Worm (Caenorhabditis elegans) whole organism, L1 larva: Measurements from ENCODE around the gene rps-14.

Experiments used
- C04F5.9 ChIP-seq: sonication (generic microtip); optimal IDR thresholded peaks from 2 replicates; lab custom pipeline; 2016; ENCODE audit warnings: missing genetic modification characterization, missing compliant biosample characterization
- C16A3.4 ChIP-seq: fragments of 150-350 bp; optimal IDR thresholded peaks from 2 replicates; lab custom pipeline; 2014; ENCODE audit warnings: missing biosample characterization, missing genetic modification characterization
- F16B12.6 ChIP-seq: fragments of 150-350 bp; optimal IDR thresholded peaks from 2 replicates; lab custom pipeline; 2014; ENCODE audit warnings: missing biosample characterization, missing genetic modification characterization
- alr-1 ChIP-seq: fragments of 200-800 bp; sonication (Bioruptor generic); optimal IDR thresholded peaks from 2 replicates; lab custom pipeline; 2018; ENCODE audit warnings: borderline replicate concordance, mild to moderate bottlenecking, missing genetic modification characterization, missing compliant biosample characterization
- blmp-1 ChIP-seq: fragments of 150-350 bp; optimal IDR thresholded peaks from 2 replicates; lab custom pipeline; 2014; ENCODE audit warnings: missing biosample characterization, missing genetic modification characterization
- ceh-82 ChIP-seq, 3 experiments: fragments of 150-350 bp in 1 of 3; sonication (generic microtip) in 2 of 3; optimal IDR thresholded peaks; 2 replicates each; lab custom pipeline; 2014 to 2017; ENCODE audit warnings: missing biosample characterization in 3 of 3, missing genetic modification characterization in 3 of 3
- ceh-90 ChIP-seq: sonication (generic microtip); optimal IDR thresholded peaks from 2 replicates; lab custom pipeline; 2016; ENCODE audit warnings: missing genetic modification characterization, missing compliant biosample characterization
- ces-1 ChIP-seq: fragments of 150-350 bp; optimal IDR thresholded peaks from 2 replicates; lab custom pipeline; 2014; ENCODE audit warnings: missing biosample characterization, missing genetic modification reagents, missing genetic modification characterization
- dpl-1 ChIP-seq, 3 experiments: fragments of 150-350 bp in 2 of 3; sonication (generic microtip) in 1 of 3; optimal IDR thresholded peaks; 2 replicates each; lab custom pipeline; 2014 to 2017; ENCODE audit warnings: missing biosample characterization in 3 of 3, missing genetic modification characterization in 3 of 3, missing genetic modification reagents in 3 of 3
- efl-1 ChIP-seq, 4 experiments: fragments of 150-350 bp; optimal IDR thresholded peaks in 3 of 4; peaks in 1 of 4; 1 replicate in 1 of 4; 2 replicates in 3 of 4; lab custom pipeline; 2014; ENCODE audit warnings: missing biosample characterization in 2 of 4, missing genetic modification characterization in 2 of 4, missing genetic modification reagents in 2 of 4
- efl-3 ChIP-seq: fragments of 200-800 bp; sonication (Bioruptor generic); optimal IDR thresholded peaks from 2 replicates; lab custom pipeline; 2018; ENCODE audit warnings: mild to moderate bottlenecking, missing genetic modification characterization, missing compliant biosample characterization
- egl-13 ChIP-seq: sonication (generic microtip); optimal IDR thresholded peaks from 2 replicates; lab custom pipeline; 2016; ENCODE audit warnings: missing genotype, missing genetic modification reagents, missing genetic modification characterization, missing compliant biosample characterization
- egl-27 ChIP-seq, 2 experiments: fragments of 150-350 bp in 1 of 2; sonication (generic microtip); optimal IDR thresholded peaks; 3 replicates each; lab custom pipeline; 2017 to 2018; ENCODE audit warnings: missing biosample characterization in 2 of 2, missing genetic modification characterization in 2 of 2, missing genetic modification reagents in 2 of 2
- elt-2 ChIP-seq: sonication (generic microtip); optimal IDR thresholded peaks from 2 replicates; lab custom pipeline; 2016; ENCODE audit warnings: missing genetic modification characterization, mild to moderate bottlenecking, inconsistent platforms, missing compliant biosample characterization, missing genetic modification reagents
- elt-3 ChIP-seq, 6 experiments: fragments of 150-350 bp in 1 of 6; sonication (generic microtip); optimal IDR thresholded peaks; 2 replicates each; lab custom pipeline; 2017 to 2018; ENCODE audit warnings: missing biosample characterization in 6 of 6, missing genetic modification characterization in 6 of 6, inconsistent platforms in 1 of 6
- ets-5 ChIP-seq: fragments of 200-800 bp; sonication (Bioruptor generic); IDR thresholded peaks from 2 replicates; pipeline ENCODE4 v1.3.6; 2022; ENCODE audit warnings: missing genetic modification characterization, missing compliant biosample characterization
- fkh-8 ChIP-seq: sonication (generic microtip); optimal IDR thresholded peaks from 2 replicates; lab custom pipeline; 2016; ENCODE audit warnings: mild to moderate bottlenecking, missing genetic modification characterization, missing compliant biosample characterization
- hpl-2 ChIP-seq: fragments of 150-350 bp; optimal IDR thresholded peaks from 2 replicates; lab custom pipeline; 2014; ENCODE audit warnings: missing biosample characterization, missing genetic modification reagents, missing genetic modification characterization
- isw-1 ChIP-seq: fragments of 200-800 bp; sonication (Bioruptor generic); IDR thresholded peaks from 2 replicates; pipeline ENCODE4 v1.3.6; 2022; ENCODE audit warnings: missing genetic modification characterization, missing compliant biosample characterization
- jun-1 ChIP-seq: fragments of 150-350 bp; optimal IDR thresholded peaks from 2 replicates; lab custom pipeline; 2014; ENCODE audit warnings: missing biosample characterization, missing genetic modification reagents, missing genetic modification characterization
- lin-14 ChIP-seq: fragments of 200-800 bp; sonication (Bioruptor generic); optimal IDR thresholded peaks from 2 replicates; lab custom pipeline; 2018; ENCODE audit warnings: mild to moderate bottlenecking, missing genetic modification characterization, moderate library complexity, missing compliant biosample characterization
- lin-15B ChIP-seq: fragments of 150-350 bp; sonication (generic microtip); optimal IDR thresholded peaks from 3 replicates; lab custom pipeline; 2014; ENCODE audit warnings: missing biosample characterization, missing genetic modification characterization
- lin-35 ChIP-seq, 2 experiments: fragments of 150-350 bp; optimal IDR thresholded peaks; 2 replicates each; lab custom pipeline; 2014; ENCODE audit warnings: missing biosample characterization in 2 of 2, missing genetic modification characterization in 2 of 2, missing genetic modification reagents in 2 of 2
- lsy-2 ChIP-seq, 2 experiments: fragments of 150-350 bp; optimal IDR thresholded peaks; 2 replicates each; lab custom pipeline; 2014; ENCODE audit warnings: missing biosample characterization in 2 of 2, missing genetic modification characterization in 2 of 2
- mdl-1 ChIP-seq, 2 experiments: fragments of 150-350 bp; optimal IDR thresholded peaks; 2 replicates each; lab custom pipeline; 2014 to 2017; ENCODE audit warnings: missing biosample characterization in 2 of 2, missing genetic modification characterization in 2 of 2, inconsistent platforms in 1 of 2
- mef-2 ChIP-seq: fragments of 150-350 bp; optimal IDR thresholded peaks from 2 replicates; lab custom pipeline; 2014; ENCODE audit warnings: missing biosample characterization, missing genetic modification characterization
- mep-1 ChIP-seq: fragments of 150-350 bp; optimal IDR thresholded peaks from 2 replicates; lab custom pipeline; 2014; ENCODE audit warnings: missing biosample characterization, missing genetic modification characterization
- nhr-20 ChIP-seq: sonication (generic microtip); optimal IDR thresholded peaks from 2 replicates; lab custom pipeline; 2016; ENCODE audit warnings: mild to moderate bottlenecking, missing genetic modification characterization, missing compliant biosample characterization
- nhr-71 ChIP-seq: sonication (generic microtip); optimal IDR thresholded peaks from 2 replicates; lab custom pipeline; 2016; ENCODE audit warnings: mild to moderate bottlenecking, missing genetic modification characterization, moderate library complexity, missing compliant biosample characterization
- nhr-76 ChIP-seq: sonication (generic microtip); optimal IDR thresholded peaks from 2 replicates; lab custom pipeline; 2017; ENCODE audit warnings: missing biosample characterization, missing genetic modification characterization
- nhr-84 ChIP-seq: sonication (generic microtip); optimal IDR thresholded peaks from 2 replicates; lab custom pipeline; 2017; ENCODE audit warnings: missing biosample characterization, missing genetic modification characterization
- nhr-85 ChIP-seq: sonication (generic microtip); peaks from one replicate; lab custom pipeline; 2016; ENCODE audit warnings: missing genetic modification characterization, inconsistent platforms, missing compliant biosample characterization
- nhr-90 ChIP-seq: sonication (generic microtip); optimal IDR thresholded peaks from 2 replicates; lab custom pipeline; 2016; ENCODE audit warnings: mild to moderate bottlenecking, missing genetic modification characterization, missing compliant biosample characterization; ENCODE audit not compliant: poor library complexity
- pag-3 ChIP-seq: sonication (generic microtip); optimal IDR thresholded peaks from 2 replicates; lab custom pipeline; 2017; ENCODE audit warnings: missing genetic modification characterization, mild to moderate bottlenecking, missing compliant biosample characterization, antibody characterized with exemption, borderline replicate concordance; ENCODE audit not compliant: insufficient read depth
- skn-1 ChIP-seq: fragments of 150-350 bp; optimal IDR thresholded peaks from 2 replicates; lab custom pipeline; 2014; ENCODE audit warnings: missing biosample characterization, missing genetic modification characterization
- snpc-4 ChIP-seq: fragments of 150-350 bp; optimal IDR thresholded peaks from 2 replicates; lab custom pipeline; 2014; ENCODE audit warnings: missing biosample characterization, missing genetic modification characterization
- sptf-1 ChIP-seq: fragments of 150-350 bp; optimal IDR thresholded peaks from 2 replicates; lab custom pipeline; 2014; ENCODE audit warnings: missing biosample characterization, missing genetic modification characterization
- swsn-7 ChIP-seq: sonication (generic microtip); optimal IDR thresholded peaks from 2 replicates; lab custom pipeline; 2016; ENCODE audit warnings: missing genetic modification characterization, missing compliant biosample characterization
- tbx-2 ChIP-seq: sonication (generic microtip); optimal IDR thresholded peaks from 2 replicates; lab custom pipeline; 2016; ENCODE audit warnings: missing genetic modification characterization, missing compliant biosample characterization
- unc-86 ChIP-seq: sonication (generic microtip); optimal IDR thresholded peaks from 2 replicates; lab custom pipeline; 2016; ENCODE audit warnings: missing genetic modification characterization, missing compliant biosample characterization
- unc-98 ChIP-seq: fragments of 200-800 bp; sonication (Bioruptor generic); IDR thresholded peaks from 2 replicates; pipeline ENCODE4 v1.3.6; 2022; ENCODE audit warnings: missing genetic modification characterization, missing compliant biosample characterization
- xbp-1 ChIP-seq: sonication (generic microtip); optimal IDR thresholded peaks from 2 replicates; lab custom pipeline; 2016; ENCODE audit warnings: missing genetic modification characterization, missing compliant biosample characterization
- zag-1 ChIP-seq: fragments of 150-350 bp; optimal IDR thresholded peaks from 2 replicates; lab custom pipeline; 2014; ENCODE audit warnings: missing biosample characterization, missing genetic modification characterization
- zip-4 ChIP-seq: fragments of 200-800 bp; sonication (Bioruptor generic); optimal IDR thresholded peaks from 2 replicates; lab custom pipeline; 2018; ENCODE audit warnings: mild to moderate bottlenecking, missing genetic modification characterization, moderate library complexity, missing compliant biosample characterization
- ztf-4 ChIP-seq: fragments of 150-350 bp; optimal IDR thresholded peaks from 2 replicates; lab custom pipeline; 2014; ENCODE audit warnings: missing biosample characterization, missing genetic modification characterization

rps-14 gene

ce11 chrIII:7166664-7167567, 12.5 kb downstream of the rps-14 start (continued):
- TF ChIP-seq elt-3 (tag; optimal IDR thresholded peaks at IDR 0.05; lab: Kevin White, UChicago), result peak in 1 of 6 experiments; percentile 14
- TF ChIP-seq mdl-1 (tag; optimal IDR thresholded peaks at IDR 0.05; lab: Kevin White, UChicago), result peak in 1 of 2 experiments; percentile 40
- peak in 2 of 3 experiments; percentile 16 to 49 for TF ChIP-seq dpl-1 (GFP tag; optimal IDR thresholded peaks at IDR 0.05; lab: Kevin White, UChicago)
- peak; percentile 36 for TF ChIP-seq tbx-2 (tag; lab: Kevin White, UChicago)
- peak; percentile 14 for TF ChIP-seq unc-86 (tag; lab: Kevin White, UChicago)
- no peak for TF ChIP-seq nhr-20 (tag; lab: Kevin White, UChicago)
- TF ChIP-seq swsn-7 (tag; lab: Kevin White, UChicago), result peak; percentile 32
- peak in 1 of 2 experiments; percentile 46 for TF ChIP-seq egl-27 (tag; optimal IDR thresholded peaks at IDR 0.05; lab: Kevin White, UChicago)
- TF ChIP-seq ceh-82 (tag; optimal IDR thresholded peaks at IDR 0.05; lab: Kevin White, UChicago), result peak; percentile 40 to 51 (median 47)
- peak; percentile 30 for TF ChIP-seq nhr-85
- no peak for TF ChIP-seq efl-3 (GFP tag; lab: Kevin White, UChicago)
- peak; percentile 80 for TF ChIP-seq fkh-8 (tag; lab: Kevin White, UChicago)
- TF ChIP-seq snpc-4 (tag; lab: Kevin White, UChicago), result peak; percentile 14
- peak; percentile 95 for TF ChIP-seq lin-14 (GFP tag; lab: Kevin White, UChicago)

DNA sequence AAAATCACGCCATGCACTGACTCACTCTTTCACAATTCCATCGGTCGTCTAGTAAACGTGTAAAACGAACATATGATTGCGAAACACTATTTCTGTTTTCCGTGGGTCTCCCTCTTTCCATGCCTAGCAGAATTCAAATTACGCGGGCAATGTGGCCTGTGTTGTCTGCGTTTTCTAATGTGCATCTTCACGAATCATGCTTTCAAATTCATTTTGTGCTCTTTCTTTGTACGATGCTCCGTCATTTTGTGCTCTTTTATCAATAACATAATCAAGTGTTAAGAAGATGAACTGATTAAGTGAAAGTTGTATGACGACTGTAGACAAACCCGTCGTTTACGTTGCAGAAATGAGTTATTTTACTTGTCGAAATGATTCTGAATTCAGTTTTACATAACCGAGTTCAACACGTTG, 13.6 kb downstream of the rps-14 start:
- TF ChIP-seq lin-35 (GFP tag; optimal IDR thresholded peaks at IDR 0.05; lab: Kevin White, UChicago) (peak; percentile 60 to 77), C16A3.4 (tag; lab: Kevin White, UChicago) (no peak), nhr-71 (tag; lab: Kevin White, UChicago) (peak; percentile 43), ces-1 (GFP tag; lab: Kevin White, UChicago) (no peak), nhr-84 (tag; lab: Kevin White, UChicago) (no peak), skn-1 (tag; lab: Kevin White, UChicago) (peak; percentile 82), ets-5 (no peak), pag-3 (no peak), swsn-7 (tag; lab: Kevin White, UChicago) (peak; percentile 3), snpc-4 (tag; lab: Kevin White, UChicago) (no peak), mdl-1 (tag; optimal IDR thresholded peaks at IDR 0.05; lab: Kevin White, UChicago) (peak in 1 of 2 experiments; percentile 11), isw-1 (GFP tag; lab: Robert Waterston, UW) (peak; percentile 17; the same call in 1 of the 2 replicates), unc-98 (GFP tag; lab: Robert Waterston, UW) (no peak), egl-27 (tag; optimal IDR thresholded peaks at IDR 0.05; lab: Kevin White, UChicago) (peak in 1 of 2 experiments; percentile 23), elt-2 (tag; lab: Kevin White, UChicago) (peak; percentile 83), dpl-1 (GFP tag; optimal IDR thresholded peaks at IDR 0.05; lab: Kevin White, UChicago) (peak; percentile 39 to 66 (median 52)), egl-13 (no peak), efl-1 (optimal IDR thresholded peaks at IDR 0.05; lab: Kevin White, UChicago) (peak; percentile 37 to 54), efl-1 (GFP tag; optimal IDR thresholded peaks at IDR 0.05 in 1 of 2; lab: Kevin White, UChicago) (peak; percentile 62 to 92), ceh-90 (tag; lab: Kevin White, UChicago) (no peak), hpl-2 (no peak), efl-3 (GFP tag; lab: Kevin White, UChicago) (no peak), zag-1 (no peak), mef-2 (tag; lab: Kevin White, UChicago) (no peak), mep-1 (peak; percentile 45), zip-4 (GFP tag; lab: Kevin White, UChicago) (peak; percentile 5), ztf-4 (tag; lab: Kevin White, UChicago) (no peak), F16B12.6 (no peak), fkh-8 (tag; lab: Kevin White, UChicago) (peak; percentile 3), nhr-90 (tag; lab: Kevin White, UChicago) (peak; percentile 17), nhr-85 (no peak), elt-3 (tag; optimal IDR thresholded peaks at IDR 0.05; lab: Kevin White, UChicago) (no peak), nhr-20 (tag; lab: Kevin White, UChicago) (peak; percentile 16), xbp-1 (tag; lab: Kevin White, UChicago) (peak; percentile 77), sptf-1 (tag; lab: Kevin White, UChicago) (no peak), alr-1 (tag; lab: Kevin White, UChicago) (no peak), C04F5.9 (no peak), lsy-2 (tag; optimal IDR thresholded peaks at IDR 0.05; lab: Kevin White, UChicago) (peak in 1 of 2 experiments; percentile 47), lin-15B (tag; lab: Kevin White, UChicago) (peak; percentile 26), nhr-76 (tag; lab: Kevin White, UChicago) (no peak), lin-14 (GFP tag; lab: Kevin White, UChicago) (peak; percentile 68), blmp-1 (tag; lab: Kevin White, UChicago) (peak; percentile 53), jun-1 (tag; lab: Kevin White, UChicago) (peak; percentile 10)
